Worm (Caenorhabditis elegans): ENCODE results near the gene noah-2.

DNA sequence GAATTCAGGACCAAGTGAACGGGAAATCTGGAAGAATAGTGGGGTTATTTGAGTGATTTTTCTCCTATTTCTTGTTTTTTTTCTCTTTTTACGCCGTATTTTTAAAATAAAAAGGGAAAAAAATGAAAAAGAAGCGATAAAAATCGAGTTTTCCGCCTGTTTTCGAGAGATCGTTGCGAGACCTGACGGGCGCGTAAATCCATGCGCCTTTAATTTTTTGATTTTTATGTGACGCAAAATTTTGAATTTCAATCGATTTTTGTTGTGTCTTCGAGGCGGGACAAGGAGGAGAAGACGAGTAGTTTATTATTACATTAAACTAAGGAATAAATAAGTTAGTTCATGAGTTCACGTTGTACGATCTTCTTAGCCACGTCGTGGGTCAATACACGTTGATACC lies 22.6 kb downstream of the noah-2 start:
- TF ChIP-seq ztf-4 (tag; optimal IDR thresholded peaks at IDR 0.05) (no peak), F16B12.6 (tag; optimal IDR thresholded peaks at IDR 0.05) (no peak), ztf-11 (tag; optimal IDR thresholded peaks at IDR 0.05) (no peak), nhr-77 (tag; optimal IDR thresholded peaks at IDR 0.05) (no peak), pqm-1 (tag; optimal IDR thresholded peaks at IDR 0.05) (no peak), ama-1 (optimal IDR thresholded peaks at IDR 0.05) (no peak), jun-1 (tag; optimal IDR thresholded peaks at IDR 0.05) (no peak), ceh-82 (tag; optimal IDR thresholded peaks at IDR 0.05) (no peak), xbp-1 (tag; optimal IDR thresholded peaks at IDR 0.05) (no peak), snpc-4 (tag; optimal IDR thresholded peaks at IDR 0.05) (no peak), unc-62 (GFP tag; optimal IDR thresholded peaks at IDR 0.05) (no peak), nhr-28 (tag; optimal IDR thresholded peaks at IDR 0.05) (no peak), hpl-2 (GFP tag; optimal IDR thresholded peaks at IDR 0.05) (no peak)
